Worm (Caenorhabditis elegans): ENCODE data around the gene ncx-2.

DNA sequence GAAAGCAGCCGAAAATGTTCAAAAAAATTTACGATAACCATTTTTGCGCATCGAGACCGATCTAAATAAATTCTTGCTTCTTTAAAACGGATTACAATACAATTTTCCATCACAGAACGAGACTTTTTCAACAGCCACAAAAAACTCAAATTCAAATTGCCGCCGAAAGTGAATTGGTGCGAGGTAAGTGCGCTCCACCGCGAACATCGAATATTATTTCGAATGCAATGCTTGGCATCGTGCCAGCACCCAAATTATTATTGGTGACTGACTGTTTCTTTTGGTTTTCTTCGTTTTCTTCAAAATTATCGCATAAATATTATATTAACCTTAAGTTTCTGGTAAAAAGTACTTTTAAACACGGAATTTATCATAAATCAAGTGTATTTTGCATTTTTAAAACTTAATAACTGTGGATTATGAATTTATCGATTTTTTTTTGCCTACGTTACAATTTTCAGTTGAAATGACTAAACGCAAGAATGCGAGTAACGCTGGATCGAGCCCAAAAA lies 34.4 kb upstream of the ncx-2 start, which contains the start of gene penr-1:
- TF ChIP-seq hmg-4 (GFP tag; optimal IDR thresholded peaks at IDR 0.05) = no peak
- TF ChIP-seq ceh-13 (GFP tag; optimal IDR thresholded peaks at IDR 0.05) = no peak
- TF ChIP-seq B0310.2 (tag; optimal IDR thresholded peaks at IDR 0.05) = no peak
- no peak for TF ChIP-seq tbx-37 (GFP tag; conservative IDR thresholded peaks at IDR 0.05)
- TF ChIP-seq ceh-36 (tag; optimal IDR thresholded peaks at IDR 0.05) = no peak
- TF ChIP-seq tra-4 (tag; optimal IDR thresholded peaks at IDR 0.05) = no peak
- TF ChIP-seq ama-1 (optimal IDR thresholded peaks at IDR 0.05) = no peak
- TF ChIP-seq aly-1 (tag; optimal IDR thresholded peaks at IDR 0.05) = no peak
- no peak for TF ChIP-seq hmbx-1 (tag; optimal IDR thresholded peaks at IDR 0.05)
- TF ChIP-seq hnd-1 (tag; optimal IDR thresholded peaks at IDR 0.05) = no peak
- TF ChIP-seq scrt-1 (GFP tag; IDR thresholded peaks at IDR 0.05) = no peak
- TF ChIP-seq ets-7 (tag; optimal IDR thresholded peaks at IDR 0.05) = no peak

All from whole organism, early embryonic.